Worm (Caenorhabditis elegans) whole organism, L1 larva: ENCODE results near the gene npl-10.

Experiments
- C04F5.9 ChIP-seq: sonication (generic microtip); optimal IDR thresholded peaks from 2 replicates; lab custom pipeline; 2016; ENCODE audit warnings: missing genetic modification characterization, missing compliant biosample characterization
- C16A3.4 ChIP-seq: fragments of 150-350 bp; optimal IDR thresholded peaks from 2 replicates; lab custom pipeline; 2014; ENCODE audit warnings: missing biosample characterization, missing genetic modification characterization
- Y116A8C.19 ChIP-seq: sonication (generic microtip); optimal IDR thresholded peaks from 2 replicates; lab custom pipeline; 2016; ENCODE audit warnings: missing compliant biosample characterization, missing genetic modification characterization, borderline replicate concordance
- aha-1 ChIP-seq: fragments of 150-350 bp; optimal IDR thresholded peaks from 2 replicates; lab custom pipeline; 2014; ENCODE audit warnings: missing biosample characterization, missing genetic modification characterization
- blmp-1 ChIP-seq: fragments of 150-350 bp; optimal IDR thresholded peaks from 2 replicates; lab custom pipeline; 2014; ENCODE audit warnings: missing biosample characterization, missing genetic modification characterization
- ceh-63 ChIP-seq: fragments of 200-800 bp; sonication (Bioruptor generic); optimal IDR thresholded peaks from 2 replicates; lab custom pipeline; 2018; ENCODE audit warnings: mild to moderate bottlenecking, missing genetic modification characterization, missing compliant biosample characterization
- ceh-8 ChIP-seq: fragments of 200-800 bp; sonication (Bioruptor generic); optimal IDR thresholded peaks from 2 replicates; lab custom pipeline; 2018; ENCODE audit warnings: mild to moderate bottlenecking, missing genetic modification characterization, moderate library complexity, missing compliant biosample characterization
- ceh-82 ChIP-seq, 3 experiments: fragments of 150-350 bp in 1 of 3; sonication (generic microtip) in 2 of 3; optimal IDR thresholded peaks; 2 replicates each; lab custom pipeline; 2014 to 2017; ENCODE audit warnings: missing biosample characterization in 3 of 3, missing genetic modification characterization in 3 of 3
- ceh-88 ChIP-seq: fragments of 200-800 bp; sonication (Bioruptor generic); IDR thresholded peaks from 2 replicates; pipeline ENCODE4 v1.3.6; 2022; ENCODE audit warnings: missing genetic modification characterization, missing compliant biosample characterization
- dpl-1 ChIP-seq, 3 experiments: fragments of 150-350 bp in 2 of 3; sonication (generic microtip) in 1 of 3; optimal IDR thresholded peaks; 2 replicates each; lab custom pipeline; 2014 to 2017; ENCODE audit warnings: missing biosample characterization in 3 of 3, missing genetic modification characterization in 3 of 3, missing genetic modification reagents in 3 of 3
- dsc-1 ChIP-seq: sonication (generic microtip); optimal IDR thresholded peaks from 2 replicates; lab custom pipeline; 2016; ENCODE audit warnings: mild to moderate bottlenecking, missing genetic modification characterization, missing compliant biosample characterization
- efl-1 ChIP-seq, 4 experiments: fragments of 150-350 bp; optimal IDR thresholded peaks in 3 of 4; peaks in 1 of 4; 1 replicate in 1 of 4; 2 replicates in 3 of 4; lab custom pipeline; 2014; ENCODE audit warnings: missing biosample characterization in 2 of 4, missing genetic modification characterization in 2 of 4, missing genetic modification reagents in 2 of 4
- elt-3 ChIP-seq, 6 experiments: fragments of 150-350 bp in 1 of 6; sonication (generic microtip); optimal IDR thresholded peaks; 2 replicates each; lab custom pipeline; 2017 to 2018; ENCODE audit warnings: missing biosample characterization in 6 of 6, missing genetic modification characterization in 6 of 6, inconsistent platforms in 1 of 6
- fkh-8 ChIP-seq: sonication (generic microtip); optimal IDR thresholded peaks from 2 replicates; lab custom pipeline; 2016; ENCODE audit warnings: mild to moderate bottlenecking, missing genetic modification characterization, missing compliant biosample characterization
- grh-1 ChIP-seq: fragments of 200-800 bp; sonication (Bioruptor generic); IDR thresholded peaks from 2 replicates; pipeline ENCODE4 v1.3.6; 2022; ENCODE audit warnings: missing genetic modification reagents, missing genetic modification characterization, missing compliant biosample characterization
- hlh-17 ChIP-seq: fragments of 200-800 bp; sonication (Bioruptor generic); optimal IDR thresholded peaks from 2 replicates; lab custom pipeline; 2018; ENCODE audit warnings: missing genetic modification characterization, mild to moderate bottlenecking, missing compliant biosample characterization, moderate library complexity, borderline replicate concordance
- hlh-4 ChIP-seq: sonication (generic microtip); optimal IDR thresholded peaks from 2 replicates; lab custom pipeline; 2016; ENCODE audit warnings: mild to moderate bottlenecking, missing genetic modification characterization, missing compliant biosample characterization
- irx-1 ChIP-seq: sonication (generic microtip); optimal IDR thresholded peaks from 2 replicates; lab custom pipeline; 2016; ENCODE audit warnings: missing genetic modification characterization, missing compliant biosample characterization
- lin-14 ChIP-seq: fragments of 200-800 bp; sonication (Bioruptor generic); optimal IDR thresholded peaks from 2 replicates; lab custom pipeline; 2018; ENCODE audit warnings: mild to moderate bottlenecking, missing genetic modification characterization, moderate library complexity, missing compliant biosample characterization
- lin-35 ChIP-seq, 2 experiments: fragments of 150-350 bp; optimal IDR thresholded peaks; 2 replicates each; lab custom pipeline; 2014; ENCODE audit warnings: missing biosample characterization in 2 of 2, missing genetic modification characterization in 2 of 2, missing genetic modification reagents in 2 of 2
- lsy-2 ChIP-seq, 2 experiments: fragments of 150-350 bp; optimal IDR thresholded peaks; 2 replicates each; lab custom pipeline; 2014; ENCODE audit warnings: missing biosample characterization in 2 of 2, missing genetic modification characterization in 2 of 2
- mdl-1 ChIP-seq, 2 experiments: fragments of 150-350 bp; optimal IDR thresholded peaks; 2 replicates each; lab custom pipeline; 2014 to 2017; ENCODE audit warnings: missing biosample characterization in 2 of 2, missing genetic modification characterization in 2 of 2, inconsistent platforms in 1 of 2
- mep-1 ChIP-seq: fragments of 150-350 bp; optimal IDR thresholded peaks from 2 replicates; lab custom pipeline; 2014; ENCODE audit warnings: missing biosample characterization, missing genetic modification characterization
- nhr-19 ChIP-seq: fragments of 200-800 bp; sonication (Bioruptor generic); conservative IDR thresholded peaks from 2 replicates; pipeline ENCODE4 v1.3.6; 2022; ENCODE audit warnings: missing genetic modification characterization, missing compliant biosample characterization
- nhr-237 ChIP-seq: fragments of 150-350 bp; optimal IDR thresholded peaks from 2 replicates; lab custom pipeline; 2014; ENCODE audit warnings: missing biosample characterization, missing genetic modification characterization
- nhr-28 ChIP-seq: fragments of 150-350 bp; optimal IDR thresholded peaks from 2 replicates; lab custom pipeline; 2014; ENCODE audit warnings: missing biosample characterization, missing genetic modification characterization
- nhr-47 ChIP-seq: sonication (generic microtip); optimal IDR thresholded peaks from 2 replicates; lab custom pipeline; 2016; ENCODE audit warnings: mild to moderate bottlenecking, missing genetic modification characterization, moderate library complexity, missing compliant biosample characterization
- nhr-71 ChIP-seq: sonication (generic microtip); optimal IDR thresholded peaks from 2 replicates; lab custom pipeline; 2016; ENCODE audit warnings: mild to moderate bottlenecking, missing genetic modification characterization, moderate library complexity, missing compliant biosample characterization
- nhr-77 ChIP-seq: fragments of 150-350 bp; optimal IDR thresholded peaks from 2 replicates; lab custom pipeline; 2014; ENCODE audit warnings: missing biosample characterization, missing genetic modification characterization
- nhr-85 ChIP-seq: sonication (generic microtip); peaks from one replicate; lab custom pipeline; 2016; ENCODE audit warnings: missing genetic modification characterization, inconsistent platforms, missing compliant biosample characterization
- nhr-90 ChIP-seq: sonication (generic microtip); optimal IDR thresholded peaks from 2 replicates; lab custom pipeline; 2016; ENCODE audit warnings: mild to moderate bottlenecking, missing genetic modification characterization, missing compliant biosample characterization; ENCODE audit not compliant: poor library complexity
- pax-3 ChIP-seq: fragments of 200-800 bp; sonication (Bioruptor generic); optimal IDR thresholded peaks from 2 replicates; lab custom pipeline; 2018; ENCODE audit warnings: mild to moderate bottlenecking, missing genetic modification characterization, moderate library complexity, missing compliant biosample characterization
- pqm-1 ChIP-seq: sonication (generic microtip); optimal IDR thresholded peaks from 3 replicates; lab custom pipeline; 2017; ENCODE audit warnings: missing biosample characterization, missing genetic modification characterization
- rnt-1 ChIP-seq: sonication (generic microtip); optimal IDR thresholded peaks from 2 replicates; lab custom pipeline; 2016; ENCODE audit warnings: mild to moderate bottlenecking, missing genetic modification characterization, moderate library complexity, missing compliant biosample characterization
- skn-1 ChIP-seq: fragments of 150-350 bp; optimal IDR thresholded peaks from 2 replicates; lab custom pipeline; 2014; ENCODE audit warnings: missing biosample characterization, missing genetic modification characterization
- snu-23 ChIP-seq: sonication (generic microtip); optimal IDR thresholded peaks from 2 replicates; lab custom pipeline; 2016; ENCODE audit warnings: missing genetic modification characterization, missing compliant biosample characterization
- sox-4 ChIP-seq: sonication (generic microtip); optimal IDR thresholded peaks from 2 replicates; lab custom pipeline; 2016; ENCODE audit warnings: missing genetic modification characterization, missing compliant biosample characterization
- sptf-1 ChIP-seq: fragments of 150-350 bp; optimal IDR thresholded peaks from 2 replicates; lab custom pipeline; 2014; ENCODE audit warnings: missing biosample characterization, missing genetic modification characterization
- sup-37 ChIP-seq: fragments of 200-800 bp; sonication (Bioruptor generic); optimal IDR thresholded peaks from 2 replicates; lab custom pipeline; 2018; ENCODE audit warnings: mild to moderate bottlenecking, missing genetic modification characterization, missing compliant biosample characterization
- swsn-7 ChIP-seq: sonication (generic microtip); optimal IDR thresholded peaks from 2 replicates; lab custom pipeline; 2016; ENCODE audit warnings: missing genetic modification characterization, missing compliant biosample characterization
- tbx-2 ChIP-seq: sonication (generic microtip); optimal IDR thresholded peaks from 2 replicates; lab custom pipeline; 2016; ENCODE audit warnings: missing genetic modification characterization, missing compliant biosample characterization
- unc-86 ChIP-seq: sonication (generic microtip); optimal IDR thresholded peaks from 2 replicates; lab custom pipeline; 2016; ENCODE audit warnings: missing genetic modification characterization, missing compliant biosample characterization
- ztf-4 ChIP-seq: fragments of 150-350 bp; optimal IDR thresholded peaks from 2 replicates; lab custom pipeline; 2014; ENCODE audit warnings: missing biosample characterization, missing genetic modification characterization

npl-10 gene

DNA sequence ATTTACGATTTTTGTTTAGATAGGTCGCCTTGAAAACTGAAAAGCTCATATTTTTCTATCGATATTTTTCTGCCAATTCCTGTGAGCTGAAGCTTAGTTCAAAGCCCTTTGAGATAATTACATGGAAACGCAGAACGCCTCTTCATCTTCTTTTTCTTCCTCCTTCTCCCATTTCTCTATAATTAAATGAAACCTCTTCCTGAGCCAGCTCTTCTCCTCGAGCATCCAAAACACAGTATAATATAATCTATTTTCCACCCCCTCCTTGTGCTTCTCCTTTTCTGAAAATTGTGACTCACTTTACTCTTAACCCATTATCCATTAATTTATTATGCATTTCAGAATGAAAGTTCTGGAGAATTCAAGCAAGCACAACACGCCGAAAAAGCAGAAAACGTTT lies 20.6 kb upstream of the npl-10 start, which contains the start of gene F37A8.5:
Gene F37A8.5 (plus strand): TSS at position 332 of the 400 bp plus-strand sequence.
- TF ChIP-seq nhr-77 (no peak), nhr-71 (tag; lab: Kevin White, UChicago) (peak; percentile 15)
- TF ChIP-seq, all 84 proteins: peak for 1

DNA sequence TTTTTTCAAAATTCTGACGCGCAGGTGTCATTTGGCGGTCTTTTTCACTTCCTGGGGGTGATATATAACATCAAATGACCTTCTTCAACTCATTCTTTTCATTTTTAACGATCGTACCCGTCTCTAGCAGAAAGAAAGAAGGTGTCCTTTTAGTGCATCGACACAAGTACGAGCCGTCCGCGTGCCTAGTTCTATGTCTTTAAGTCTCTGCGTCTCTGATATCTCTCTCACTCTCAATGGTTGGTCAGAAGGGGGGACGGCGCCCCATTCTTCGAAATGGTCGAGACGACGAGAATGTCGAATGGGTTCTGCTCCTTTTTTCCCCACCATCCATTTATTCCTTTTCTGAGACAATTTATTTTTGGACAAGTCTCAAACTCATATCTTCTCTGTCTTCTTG lies 20.0 kb upstream of the npl-10 start:
- TF ChIP-seq rnt-1 (tag; lab: Kevin White, UChicago) = peak; percentile 21
- TF ChIP-seq ztf-4 (tag; lab: Kevin White, UChicago) = peak; percentile 66
- TF ChIP-seq Y116A8C.19 (tag; lab: Kevin White, UChicago) = no peak
- peak; percentile 12 to 13 for TF ChIP-seq efl-1 (optimal IDR thresholded peaks at IDR 0.05; lab: Kevin White, UChicago)
- TF ChIP-seq efl-1 (GFP tag; optimal IDR thresholded peaks at IDR 0.05 in 1 of 2; lab: Kevin White, UChicago) = peak in 1 of 2 experiments; percentile 33
- peak; percentile 0 for TF ChIP-seq C16A3.4
- peak; percentile 47 for TF ChIP-seq fkh-8 (tag; lab: Kevin White, UChicago)
- peak; percentile 27 for TF ChIP-seq swsn-7 (tag; lab: Kevin White, UChicago)
- TF ChIP-seq mep-1 (tag; lab: Kevin White, UChicago) = peak; percentile 29
- no peak for TF ChIP-seq sptf-1
- TF ChIP-seq snu-23 (GFP tag; lab: Kevin White, UChicago) = peak; percentile 26
- TF ChIP-seq nhr-85 = peak; percentile 75
- TF ChIP-seq nhr-71 (tag; lab: Kevin White, UChicago) = peak; percentile 65
- TF ChIP-seq lin-35 (GFP tag; optimal IDR thresholded peaks at IDR 0.05; lab: Kevin White, UChicago) = peak; percentile 13 to 16
- TF ChIP-seq nhr-237 (tag; lab: Kevin White, UChicago) = no peak
- peak; percentile 59 for TF ChIP-seq unc-86
- TF ChIP-seq ceh-82 (tag; optimal IDR thresholded peaks at IDR 0.05; lab: Kevin White, UChicago) = peak in 1 of 3 experiments; percentile 15
- TF ChIP-seq mdl-1 (tag; optimal IDR thresholded peaks at IDR 0.05; lab: Kevin White, UChicago) = peak in 1 of 2 experiments; percentile 24
- TF ChIP-seq lsy-2 (tag; optimal IDR thresholded peaks at IDR 0.05; lab: Kevin White, UChicago) = peak; percentile 16 to 24
- TF ChIP-seq nhr-47 (tag; lab: Kevin White, UChicago) = peak; percentile 32
- peak; percentile 18 for TF ChIP-seq dsc-1 (tag; lab: Kevin White, UChicago)
- peak; percentile 8 for TF ChIP-seq skn-1
- TF ChIP-seq dpl-1 (GFP tag; optimal IDR thresholded peaks at IDR 0.05; lab: Kevin White, UChicago) = peak in 1 of 3 experiments; percentile 15
- no peak for TF ChIP-seq ceh-8 (GFP tag; lab: Kevin White, UChicago)
- no peak for TF ChIP-seq C04F5.9 (tag; lab: Kevin White, UChicago)
- no peak for TF ChIP-seq tbx-2 (tag; lab: Kevin White, UChicago)
- TF ChIP-seq blmp-1 = peak; percentile 2
- peak; percentile 80 for TF ChIP-seq lin-14 (GFP tag; lab: Kevin White, UChicago)

DNA sequence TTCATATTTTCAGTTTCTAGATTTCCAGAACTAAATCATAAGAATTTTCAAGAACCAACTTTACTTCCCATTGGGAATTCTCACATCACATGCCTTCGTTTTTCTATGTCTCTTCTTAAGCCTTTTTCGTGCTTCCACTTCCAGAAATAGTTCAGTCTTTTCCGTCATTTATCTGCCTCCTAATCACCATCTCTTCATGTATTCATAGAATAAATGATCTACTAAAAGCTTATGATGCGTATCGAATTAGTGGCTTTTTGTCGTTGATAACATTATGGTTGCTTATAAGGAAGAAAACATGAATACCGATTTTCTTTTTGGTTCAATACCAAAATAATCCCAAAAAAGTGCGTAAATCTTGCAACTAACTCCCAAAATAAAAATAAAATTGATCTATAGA lies 19.1 kb upstream of the npl-10 start:
- TF ChIP-seq unc-86 (peak; percentile 30), pax-3 (tag; lab: Kevin White, UChicago) (peak; percentile 44), mdl-1 (tag; optimal IDR thresholded peaks at IDR 0.05; lab: Kevin White, UChicago) (no peak), nhr-28 (tag; lab: Kevin White, UChicago) (no peak), sup-37 (GFP tag; lab: Kevin White, UChicago) (no peak), ceh-63 (no peak), fkh-8 (tag; lab: Kevin White, UChicago) (peak; percentile 80), grh-1 (no peak), sox-4 (tag; lab: Kevin White, UChicago) (peak; percentile 79), nhr-71 (tag; lab: Kevin White, UChicago) (peak; percentile 10), nhr-47 (tag; lab: Kevin White, UChicago) (peak; percentile 48), dsc-1 (tag; lab: Kevin White, UChicago) (peak; percentile 91)

DNA sequence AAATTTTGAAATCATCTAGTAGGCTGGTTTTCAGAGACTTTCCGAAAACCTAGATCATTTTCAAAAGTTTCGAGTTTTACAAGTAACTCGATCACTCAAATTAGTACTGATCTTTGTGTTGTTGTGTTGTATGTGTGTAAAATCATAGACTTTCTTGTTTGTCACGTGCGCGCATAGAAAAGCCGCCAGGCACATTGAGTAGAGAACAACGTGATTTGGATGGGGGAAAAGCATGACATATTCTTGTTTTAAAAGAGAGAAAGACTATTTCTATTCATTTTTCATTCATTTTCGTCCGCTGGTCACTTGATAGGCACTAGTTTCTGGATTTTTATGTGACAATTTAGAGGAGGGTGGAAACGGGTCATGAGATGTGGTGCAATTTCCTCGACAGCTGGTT lies 18.5 kb upstream of the npl-10 start:
- TF ChIP-seq nhr-19 (peak; percentile 49; the same call in 1 of the 2 replicates), nhr-77 (no peak), dpl-1 (GFP tag; optimal IDR thresholded peaks at IDR 0.05; lab: Kevin White, UChicago) (peak in 1 of 3 experiments; percentile 1), ceh-8 (GFP tag; lab: Kevin White, UChicago) (peak; percentile 37), nhr-90 (tag; lab: Kevin White, UChicago) (no peak), ceh-63 (no peak), dsc-1 (tag; lab: Kevin White, UChicago) (peak; percentile 46), tbx-2 (tag; lab: Kevin White, UChicago) (peak; percentile 45), aha-1 (tag; lab: Kevin White, UChicago) (no peak), ceh-88 (GFP tag; lab: Robert Waterston, UW) (no peak), swsn-7 (tag; lab: Kevin White, UChicago) (peak; percentile 37), pqm-1 (no peak), hlh-17 (GFP tag; lab: Kevin White, UChicago) (no peak), Y116A8C.19 (tag; lab: Kevin White, UChicago) (no peak), mdl-1 (tag; optimal IDR thresholded peaks at IDR 0.05; lab: Kevin White, UChicago) (peak in 1 of 2 experiments; percentile 90), lin-14 (GFP tag; lab: Kevin White, UChicago) (peak; percentile 90), elt-3 (tag; optimal IDR thresholded peaks at IDR 0.05; lab: Kevin White, UChicago) (no peak), snu-23 (GFP tag; lab: Kevin White, UChicago) (peak; percentile 54), hlh-4 (no peak), efl-1 (optimal IDR thresholded peaks at IDR 0.05; lab: Kevin White, UChicago) (peak in 1 of 2 experiments; percentile 30), efl-1 (GFP tag; optimal IDR thresholded peaks at IDR 0.05 in 1 of 2; lab: Kevin White, UChicago) (peak in 1 of 2 experiments; percentile 90), irx-1 (tag; lab: Kevin White, UChicago) (peak; percentile 25), skn-1 (no peak)
